Worm (Caenorhabditis elegans): Measurements from ENCODE around the gene dop-5.
A peak's percentile ranks its signal among the peaks of the same experiment; 100 is the strongest.

The dop-5 gene

DNA sequence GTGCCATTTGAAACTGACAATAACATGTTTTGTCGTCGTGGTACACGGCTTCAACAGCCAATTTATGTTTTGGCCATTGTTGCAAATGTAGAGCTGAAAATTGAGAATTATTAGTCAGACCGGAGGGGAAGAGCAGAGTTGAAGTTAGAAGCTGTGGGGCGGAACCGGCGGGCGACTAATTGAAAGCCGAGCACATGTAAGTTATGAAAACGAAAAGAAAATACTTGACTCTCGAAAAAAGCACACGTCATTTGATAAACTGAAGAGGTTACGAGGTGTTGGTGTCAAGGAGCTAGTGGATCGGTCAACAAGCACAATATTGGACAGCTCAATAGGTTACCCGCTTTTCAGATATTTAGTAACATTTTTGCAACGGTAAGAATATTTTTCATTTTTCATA lies at the start of gene dop-5:
Gene dop-5 (minus strand): TSS at position 101 of the 400 bp plus-strand sequence.
- no peak for TF ChIP-seq flt-1 (GFP tag; IDR thresholded peaks at IDR 0.05)
- no peak for TF ChIP-seq ztf-23 (GFP tag; IDR thresholded peaks at IDR 0.05)
- no peak for TF ChIP-seq cog-1 (tag; optimal IDR thresholded peaks at IDR 0.05)
- TF ChIP-seq klf-2 (GFP tag; conservative IDR thresholded peaks at IDR 0.05), result no peak
- no peak for TF ChIP-seq med-1 (GFP tag; optimal IDR thresholded peaks at IDR 0.05; ENCODE audit: insufficient read depth)
- TF ChIP-seq ref-1 (GFP tag; conservative IDR thresholded peaks at IDR 0.05), result no peak
- TF ChIP-seq T22C8.4 (GFP tag; IDR thresholded peaks at IDR 0.05), result no peak
- no peak for TF ChIP-seq tab-1 (GFP tag; IDR thresholded peaks at IDR 0.05)
- TF ChIP-seq ztf-29 (GFP tag; IDR thresholded peaks at IDR 0.05), result no peak

DNA sequence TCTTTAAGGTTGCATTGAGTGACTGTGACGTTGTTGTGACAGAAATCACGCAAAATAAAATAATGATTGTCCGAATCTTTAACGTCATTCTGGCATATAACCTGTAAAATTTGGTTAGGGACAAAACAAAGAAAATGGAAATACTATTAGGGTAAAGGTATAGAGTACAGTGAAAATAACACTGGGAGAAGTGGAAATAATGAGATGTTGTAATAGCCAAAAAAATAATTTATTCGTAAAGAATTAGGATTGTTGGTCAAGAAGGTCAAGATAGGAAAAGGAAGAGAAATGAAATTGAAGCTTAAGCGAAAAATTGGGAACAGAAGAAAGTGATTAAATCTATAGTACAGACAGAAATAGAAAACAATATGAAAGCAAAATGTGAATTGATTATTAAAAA lies 49.0 kb upstream of the dop-5 start, which contains the start of gene deg-3:
Gene deg-3 (minus strand): TSS at position 101 of the 400 bp plus-strand sequence.
- TF ChIP-seq cog-1 (tag; optimal IDR thresholded peaks at IDR 0.05), result no peak
- TF ChIP-seq ztf-23 (GFP tag; IDR thresholded peaks at IDR 0.05), result no peak
- no peak for TF ChIP-seq med-1 (GFP tag; optimal IDR thresholded peaks at IDR 0.05; ENCODE audit: insufficient read depth)
- no peak for TF ChIP-seq klf-2 (GFP tag; conservative IDR thresholded peaks at IDR 0.05)
- TF ChIP-seq tab-1 (GFP tag; IDR thresholded peaks at IDR 0.05), result no peak
- no peak for TF ChIP-seq T22C8.4 (GFP tag; IDR thresholded peaks at IDR 0.05)
- TF ChIP-seq ztf-29 (GFP tag; IDR thresholded peaks at IDR 0.05), result no peak
- TF ChIP-seq ref-1 (GFP tag; conservative IDR thresholded peaks at IDR 0.05), result no peak
- TF ChIP-seq flt-1 (GFP tag; IDR thresholded peaks at IDR 0.05), result no peak

DNA sequence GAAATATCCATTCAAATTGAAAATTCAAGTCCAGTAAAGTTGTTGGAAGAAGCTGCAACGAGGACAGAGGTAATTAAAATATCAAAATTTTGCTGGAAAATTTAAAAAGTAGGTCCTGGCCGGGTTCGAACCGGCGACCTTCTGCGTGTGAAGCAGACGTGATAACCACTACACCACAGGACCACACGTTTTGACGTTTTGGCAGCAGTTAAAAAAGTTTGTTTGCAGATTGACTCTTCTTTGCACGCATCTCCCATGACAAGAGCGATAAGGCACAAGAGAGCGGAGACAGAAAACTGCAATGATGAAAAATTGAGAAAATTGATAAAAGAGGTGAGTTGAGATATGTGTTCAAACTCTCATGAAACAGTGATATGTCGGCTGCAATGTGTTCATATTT lies 46.1 kb upstream of the dop-5 start:
- no peak for TF ChIP-seq tab-1 (GFP tag; IDR thresholded peaks at IDR 0.05)
- TF ChIP-seq ref-1 (GFP tag; conservative IDR thresholded peaks at IDR 0.05), result 0 out of 2 replicates have a peak, but pooled peaks have one; percentile 32
- TF ChIP-seq ztf-29 (GFP tag; IDR thresholded peaks at IDR 0.05), result no peak
- no peak for TF ChIP-seq flt-1 (GFP tag; IDR thresholded peaks at IDR 0.05)
- TF ChIP-seq T22C8.4 (GFP tag; IDR thresholded peaks at IDR 0.05), result no peak
- no peak for TF ChIP-seq klf-2 (GFP tag; conservative IDR thresholded peaks at IDR 0.05)
- TF ChIP-seq cog-1 (tag; optimal IDR thresholded peaks at IDR 0.05), result no peak
- no peak for TF ChIP-seq med-1 (GFP tag; optimal IDR thresholded peaks at IDR 0.05; ENCODE audit: insufficient read depth)
- 0 out of 2 replicates have a peak, but pooled peaks have one; percentile 20 for TF ChIP-seq ztf-23 (GFP tag; IDR thresholded peaks at IDR 0.05)

DNA sequence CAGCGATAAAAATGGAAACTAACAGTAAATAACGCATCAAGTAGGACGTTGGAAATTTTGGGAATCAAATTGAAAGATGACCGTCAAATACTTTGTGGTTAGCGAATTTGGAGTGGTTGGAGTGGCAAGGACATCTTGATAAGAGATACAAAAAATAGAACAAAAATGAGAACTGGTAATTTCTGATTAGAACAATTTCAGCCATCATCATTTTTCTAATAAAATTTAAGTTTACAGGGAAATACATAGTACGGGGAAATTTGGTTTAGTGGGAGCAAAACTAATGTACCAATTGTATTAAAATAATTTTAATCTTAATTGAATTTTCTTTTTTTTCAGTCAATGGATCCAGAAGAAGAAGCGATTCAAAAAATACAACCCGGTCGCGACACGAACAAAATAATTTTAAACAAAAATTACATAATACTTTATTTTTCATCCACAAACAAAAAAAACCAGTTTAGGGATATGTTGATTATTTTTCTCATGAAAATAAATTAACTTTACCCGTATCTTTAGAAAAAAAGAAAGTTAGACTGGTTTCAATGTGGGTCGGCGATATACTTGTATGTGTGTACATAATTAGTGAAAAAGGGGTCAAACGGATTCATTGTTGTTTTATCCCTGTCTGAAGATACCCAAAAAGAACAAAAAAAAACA lies 45.0 kb upstream of the dop-5 start, which contains the start of the genes K03B8.8 and grl-3:
Gene K03B8.8 (minus strand): TSS at position 101 of the 660 bp plus-strand sequence.
Gene grl-3 (plus strand): TSS at position 610 of the 660 bp plus-strand sequence.
- TF ChIP-seq klf-2 (GFP tag; conservative IDR thresholded peaks at IDR 0.05) (no peak), flt-1 (GFP tag; IDR thresholded peaks at IDR 0.05) (no peak)

DNA sequence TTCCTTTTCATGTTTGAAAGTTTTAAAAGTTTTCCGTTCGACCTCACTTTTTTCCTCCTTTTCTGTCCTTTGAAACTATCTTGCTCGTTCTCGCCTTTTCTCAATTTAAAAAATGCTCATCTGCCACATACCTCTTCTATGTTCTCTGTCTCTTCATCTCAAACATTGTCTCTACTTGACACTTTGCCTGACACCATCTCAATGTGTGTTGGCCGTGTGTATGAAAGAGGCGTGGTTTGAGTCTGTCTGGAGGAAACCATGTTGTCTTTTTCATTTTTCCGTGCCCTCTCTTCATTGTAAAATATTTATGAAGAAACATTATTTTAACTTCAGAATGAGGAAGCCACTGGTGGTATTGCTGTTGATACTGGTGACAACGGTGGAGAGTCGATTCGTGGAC lies 41.2 kb upstream of the dop-5 start, which contains the start of gene K03B8.6:
Gene K03B8.6 (plus strand): TSS at position 334 of the 400 bp plus-strand sequence.
- no peak for TF ChIP-seq med-1 (GFP tag; optimal IDR thresholded peaks at IDR 0.05; ENCODE audit: insufficient read depth)
- no peak for TF ChIP-seq tab-1 (GFP tag; IDR thresholded peaks at IDR 0.05)
- no peak for TF ChIP-seq ztf-23 (GFP tag; IDR thresholded peaks at IDR 0.05)
- no peak for TF ChIP-seq ztf-29 (GFP tag; IDR thresholded peaks at IDR 0.05)
- TF ChIP-seq cog-1 (tag; optimal IDR thresholded peaks at IDR 0.05), result no peak
- no peak for TF ChIP-seq klf-2 (GFP tag; conservative IDR thresholded peaks at IDR 0.05)
- TF ChIP-seq T22C8.4 (GFP tag; IDR thresholded peaks at IDR 0.05), result no peak
- TF ChIP-seq ref-1 (GFP tag; conservative IDR thresholded peaks at IDR 0.05), result no peak
- TF ChIP-seq flt-1 (GFP tag; IDR thresholded peaks at IDR 0.05), result no peak

DNA sequence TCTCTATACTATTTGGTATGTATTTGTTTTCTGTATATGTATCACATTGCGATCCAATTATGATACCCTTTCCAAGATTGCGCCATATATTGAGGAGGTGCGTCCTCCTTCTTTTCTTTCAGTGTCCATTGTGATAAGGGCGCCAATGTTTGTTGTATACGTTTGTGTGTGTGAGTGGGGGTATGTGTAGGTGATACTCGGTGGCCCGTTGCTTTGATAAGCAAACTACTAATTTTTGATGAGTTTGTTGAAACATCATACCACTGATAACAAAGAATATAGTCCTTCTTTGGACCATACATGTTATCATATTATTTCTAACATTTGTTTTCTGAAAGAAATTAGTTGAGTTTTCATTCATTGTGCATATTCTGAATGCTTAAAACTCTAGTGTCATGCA lies 37.7 kb upstream of the dop-5 start:
- no peak for TF ChIP-seq flt-1 (GFP tag; IDR thresholded peaks at IDR 0.05)
- no peak for TF ChIP-seq med-1 (GFP tag; optimal IDR thresholded peaks at IDR 0.05; ENCODE audit: insufficient read depth)
- no peak for TF ChIP-seq T22C8.4 (GFP tag; IDR thresholded peaks at IDR 0.05)
- TF ChIP-seq cog-1 (tag; optimal IDR thresholded peaks at IDR 0.05), result no peak
- no peak for TF ChIP-seq ztf-29 (GFP tag; IDR thresholded peaks at IDR 0.05)
- no peak for TF ChIP-seq ref-1 (GFP tag; conservative IDR thresholded peaks at IDR 0.05)
- no peak for TF ChIP-seq tab-1 (GFP tag; IDR thresholded peaks at IDR 0.05)
- no peak for TF ChIP-seq ztf-23 (GFP tag; IDR thresholded peaks at IDR 0.05)
- TF ChIP-seq klf-2 (GFP tag; conservative IDR thresholded peaks at IDR 0.05), result no peak

DNA sequence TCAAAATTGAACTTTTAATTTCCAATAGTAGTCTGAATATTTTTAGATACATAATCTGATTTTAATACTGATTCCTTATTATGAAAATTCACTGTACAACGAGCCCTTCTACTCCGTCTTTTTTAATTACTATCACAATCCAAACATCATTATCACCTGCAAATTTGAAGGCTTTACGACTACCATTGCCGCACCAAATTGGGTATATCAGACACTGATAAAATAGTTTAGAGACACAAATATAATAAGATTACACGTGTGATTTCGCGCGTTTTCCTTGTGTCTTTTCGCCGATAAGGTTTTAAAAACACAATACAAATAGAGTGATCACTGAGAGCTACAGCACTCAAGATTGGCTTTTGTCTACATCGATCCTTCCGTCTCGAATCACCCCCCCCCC lies 37.0 kb upstream of the dop-5 start:
- TF ChIP-seq tab-1 (GFP tag; IDR thresholded peaks at IDR 0.05) (no peak), flt-1 (GFP tag; IDR thresholded peaks at IDR 0.05) (no peak)

DNA sequence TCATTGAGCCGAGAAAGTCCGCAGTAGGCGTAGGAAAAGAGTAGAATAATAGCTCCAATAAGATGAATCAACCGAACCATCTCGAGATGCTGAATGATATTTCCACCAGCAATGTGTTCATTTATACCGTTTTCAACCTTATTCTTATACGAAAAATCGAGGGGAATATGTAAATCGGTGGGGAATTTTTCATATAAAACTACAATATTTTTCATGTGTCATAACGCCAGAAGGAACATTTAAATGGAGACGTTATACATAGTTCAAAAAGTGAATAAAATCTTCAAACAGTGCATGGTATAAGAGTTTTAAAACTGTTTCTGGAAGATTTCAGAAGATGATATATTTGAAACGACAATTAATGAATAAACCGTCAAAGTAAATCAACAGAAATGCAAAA lies 36.6 kb upstream of the dop-5 start, which contains the start of gene nas-19:
Gene nas-19 (minus strand): TSS at position 101 of the 400 bp plus-strand sequence.
- TF ChIP-seq T22C8.4 (GFP tag; IDR thresholded peaks at IDR 0.05) (no peak), ztf-29 (GFP tag; IDR thresholded peaks at IDR 0.05) (no peak), ref-1 (GFP tag; conservative IDR thresholded peaks at IDR 0.05) (no peak), ztf-23 (GFP tag; IDR thresholded peaks at IDR 0.05) (no peak), tab-1 (GFP tag; IDR thresholded peaks at IDR 0.05) (no peak), cog-1 (tag; optimal IDR thresholded peaks at IDR 0.05) (no peak), klf-2 (GFP tag; conservative IDR thresholded peaks at IDR 0.05) (no peak), flt-1 (GFP tag; IDR thresholded peaks at IDR 0.05) (no peak), med-1 (GFP tag; optimal IDR thresholded peaks at IDR 0.05; ENCODE audit: insufficient read depth) (no peak)

DNA sequence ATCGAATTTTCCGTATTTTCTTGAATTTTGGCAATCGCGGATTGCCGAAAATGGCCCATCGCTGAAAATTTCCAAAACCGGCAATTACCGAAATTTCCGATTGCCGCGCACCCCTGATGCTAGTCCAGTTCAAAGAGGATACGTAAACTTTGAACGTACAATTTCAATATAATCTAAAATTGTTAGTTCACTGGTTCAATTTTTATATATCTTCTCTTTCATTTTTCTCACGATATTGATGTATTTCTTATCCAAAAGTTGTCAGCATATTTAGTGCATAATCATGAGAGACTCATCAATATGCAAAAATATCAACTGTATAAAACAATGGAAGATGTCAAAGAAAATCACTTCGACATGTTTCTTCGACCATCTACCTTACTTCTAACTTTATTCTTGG lies 32.6 kb upstream of the dop-5 start, which contains the start of gene nas-17:
Gene nas-17 (plus strand): TSS at position 301 of the 400 bp plus-strand sequence.
- TF ChIP-seq cog-1 (tag; optimal IDR thresholded peaks at IDR 0.05) (no peak), med-1 (GFP tag; optimal IDR thresholded peaks at IDR 0.05; ENCODE audit: insufficient read depth) (no peak), ztf-23 (GFP tag; IDR thresholded peaks at IDR 0.05) (no peak), ztf-29 (GFP tag; IDR thresholded peaks at IDR 0.05) (no peak), tab-1 (GFP tag; IDR thresholded peaks at IDR 0.05) (no peak), klf-2 (GFP tag; conservative IDR thresholded peaks at IDR 0.05) (no peak), ref-1 (GFP tag; conservative IDR thresholded peaks at IDR 0.05) (no peak), flt-1 (GFP tag; IDR thresholded peaks at IDR 0.05) (no peak), T22C8.4 (GFP tag; IDR thresholded peaks at IDR 0.05) (no peak)
